Worm (Caenorhabditis elegans) whole organism, L1 larva: ENCODE results near the gene dhps-1.

ENCODE experiments used
- C04F5.9 ChIP-seq: sonication (generic microtip); optimal IDR thresholded peaks from 2 replicates; lab custom pipeline; 2016; ENCODE audit warnings: missing genetic modification characterization, missing compliant biosample characterization
- C16A3.4 ChIP-seq: fragments of 150-350 bp; optimal IDR thresholded peaks from 2 replicates; lab custom pipeline; 2014; ENCODE audit warnings: missing biosample characterization, missing genetic modification characterization
- alr-1 ChIP-seq: fragments of 200-800 bp; sonication (Bioruptor generic); optimal IDR thresholded peaks from 2 replicates; lab custom pipeline; 2018; ENCODE audit warnings: borderline replicate concordance, mild to moderate bottlenecking, missing genetic modification characterization, missing compliant biosample characterization
- aly-2 ChIP-seq: fragments of 150-350 bp; optimal IDR thresholded peaks from 2 replicates; lab custom pipeline; 2014; ENCODE audit warnings: missing biosample characterization, missing genetic modification characterization
- ama-1 ChIP-seq: fragments of 150-350 bp; optimal IDR thresholded peaks from 2 replicates; lab custom pipeline; 2014
- blmp-1 ChIP-seq: fragments of 150-350 bp; optimal IDR thresholded peaks from 2 replicates; lab custom pipeline; 2014; ENCODE audit warnings: missing biosample characterization, missing genetic modification characterization
- ceh-90 ChIP-seq: sonication (generic microtip); optimal IDR thresholded peaks from 2 replicates; lab custom pipeline; 2016; ENCODE audit warnings: missing genetic modification characterization, missing compliant biosample characterization
- dpl-1 ChIP-seq, 3 experiments: fragments of 150-350 bp in 2 of 3; sonication (generic microtip) in 1 of 3; optimal IDR thresholded peaks; 2 replicates each; lab custom pipeline; 2014 to 2017; ENCODE audit warnings: missing biosample characterization in 3 of 3, missing genetic modification characterization in 3 of 3, missing genetic modification reagents in 3 of 3
- dsc-1 ChIP-seq: sonication (generic microtip); optimal IDR thresholded peaks from 2 replicates; lab custom pipeline; 2016; ENCODE audit warnings: mild to moderate bottlenecking, missing genetic modification characterization, missing compliant biosample characterization
- efl-1 ChIP-seq, 4 experiments: fragments of 150-350 bp; optimal IDR thresholded peaks in 3 of 4; peaks in 1 of 4; 1 replicate in 1 of 4; 2 replicates in 3 of 4; lab custom pipeline; 2014; ENCODE audit warnings: missing biosample characterization in 2 of 4, missing genetic modification characterization in 2 of 4, missing genetic modification reagents in 2 of 4
- efl-3 ChIP-seq: fragments of 200-800 bp; sonication (Bioruptor generic); optimal IDR thresholded peaks from 2 replicates; lab custom pipeline; 2018; ENCODE audit warnings: mild to moderate bottlenecking, missing genetic modification characterization, missing compliant biosample characterization
- egl-27 ChIP-seq, 2 experiments: fragments of 150-350 bp in 1 of 2; sonication (generic microtip); optimal IDR thresholded peaks; 3 replicates each; lab custom pipeline; 2017 to 2018; ENCODE audit warnings: missing biosample characterization in 2 of 2, missing genetic modification characterization in 2 of 2, missing genetic modification reagents in 2 of 2
- elt-3 ChIP-seq, 6 experiments: fragments of 150-350 bp in 1 of 6; sonication (generic microtip); optimal IDR thresholded peaks; 2 replicates each; lab custom pipeline; 2017 to 2018; ENCODE audit warnings: missing biosample characterization in 6 of 6, missing genetic modification characterization in 6 of 6, inconsistent platforms in 1 of 6
- ets-5 ChIP-seq: fragments of 200-800 bp; sonication (Bioruptor generic); IDR thresholded peaks from 2 replicates; pipeline ENCODE4 v1.3.6; 2022; ENCODE audit warnings: missing genetic modification characterization, missing compliant biosample characterization
- fkh-10 ChIP-seq: sonication (generic microtip); optimal IDR thresholded peaks from 2 replicates; lab custom pipeline; 2017; ENCODE audit warnings: missing biosample characterization, missing genetic modification reagents, missing genetic modification characterization
- fkh-4 ChIP-seq: sonication (generic microtip); optimal IDR thresholded peaks from 2 replicates; lab custom pipeline; 2016; ENCODE audit warnings: missing compliant biosample characterization, missing genetic modification characterization, borderline replicate concordance
- hlh-17 ChIP-seq: fragments of 200-800 bp; sonication (Bioruptor generic); optimal IDR thresholded peaks from 2 replicates; lab custom pipeline; 2018; ENCODE audit warnings: missing genetic modification characterization, mild to moderate bottlenecking, missing compliant biosample characterization, moderate library complexity, borderline replicate concordance
- irx-1 ChIP-seq: sonication (generic microtip); optimal IDR thresholded peaks from 2 replicates; lab custom pipeline; 2016; ENCODE audit warnings: missing genetic modification characterization, missing compliant biosample characterization
- isw-1 ChIP-seq: fragments of 200-800 bp; sonication (Bioruptor generic); IDR thresholded peaks from 2 replicates; pipeline ENCODE4 v1.3.6; 2022; ENCODE audit warnings: missing genetic modification characterization, missing compliant biosample characterization
- lin-13 ChIP-seq: fragments of 150-350 bp; optimal IDR thresholded peaks from 2 replicates; lab custom pipeline; 2014; ENCODE audit warnings: missing biosample characterization, missing genetic modification reagents, missing genetic modification characterization
- lin-15B ChIP-seq: fragments of 150-350 bp; sonication (generic microtip); optimal IDR thresholded peaks from 3 replicates; lab custom pipeline; 2014; ENCODE audit warnings: missing biosample characterization, missing genetic modification characterization
- lin-35 ChIP-seq, 2 experiments: fragments of 150-350 bp; optimal IDR thresholded peaks; 2 replicates each; lab custom pipeline; 2014; ENCODE audit warnings: missing biosample characterization in 2 of 2, missing genetic modification characterization in 2 of 2, missing genetic modification reagents in 2 of 2
- lin-39 ChIP-seq: fragments of 150-350 bp; optimal IDR thresholded peaks from 2 replicates; lab custom pipeline; 2014; ENCODE audit warnings: missing biosample characterization, missing genetic modification reagents, missing genetic modification characterization
- lir-3 ChIP-seq: sonication (generic microtip); optimal IDR thresholded peaks from 2 replicates; lab custom pipeline; 2016; ENCODE audit warnings: mild to moderate bottlenecking, missing genetic modification characterization, moderate library complexity, missing compliant biosample characterization; ENCODE audit not compliant: poor library complexity
- lsy-2 ChIP-seq, 2 experiments: fragments of 150-350 bp; optimal IDR thresholded peaks; 2 replicates each; lab custom pipeline; 2014; ENCODE audit warnings: missing biosample characterization in 2 of 2, missing genetic modification characterization in 2 of 2
- mdl-1 ChIP-seq, 2 experiments: fragments of 150-350 bp; optimal IDR thresholded peaks; 2 replicates each; lab custom pipeline; 2014 to 2017; ENCODE audit warnings: missing biosample characterization in 2 of 2, missing genetic modification characterization in 2 of 2, inconsistent platforms in 1 of 2
- nhr-19 ChIP-seq: fragments of 200-800 bp; sonication (Bioruptor generic); conservative IDR thresholded peaks from 2 replicates; pipeline ENCODE4 v1.3.6; 2022; ENCODE audit warnings: missing genetic modification characterization, missing compliant biosample characterization
- nhr-20 ChIP-seq: sonication (generic microtip); optimal IDR thresholded peaks from 2 replicates; lab custom pipeline; 2016; ENCODE audit warnings: mild to moderate bottlenecking, missing genetic modification characterization, missing compliant biosample characterization
- nhr-71 ChIP-seq: sonication (generic microtip); optimal IDR thresholded peaks from 2 replicates; lab custom pipeline; 2016; ENCODE audit warnings: mild to moderate bottlenecking, missing genetic modification characterization, moderate library complexity, missing compliant biosample characterization
- nhr-77 ChIP-seq: fragments of 150-350 bp; optimal IDR thresholded peaks from 2 replicates; lab custom pipeline; 2014; ENCODE audit warnings: missing biosample characterization, missing genetic modification characterization
- nhr-84 ChIP-seq: sonication (generic microtip); optimal IDR thresholded peaks from 2 replicates; lab custom pipeline; 2017; ENCODE audit warnings: missing biosample characterization, missing genetic modification characterization
- nhr-85 ChIP-seq: sonication (generic microtip); peaks from one replicate; lab custom pipeline; 2016; ENCODE audit warnings: missing genetic modification characterization, inconsistent platforms, missing compliant biosample characterization
- pax-3 ChIP-seq: fragments of 200-800 bp; sonication (Bioruptor generic); optimal IDR thresholded peaks from 2 replicates; lab custom pipeline; 2018; ENCODE audit warnings: mild to moderate bottlenecking, missing genetic modification characterization, moderate library complexity, missing compliant biosample characterization
- rnt-1 ChIP-seq: sonication (generic microtip); optimal IDR thresholded peaks from 2 replicates; lab custom pipeline; 2016; ENCODE audit warnings: mild to moderate bottlenecking, missing genetic modification characterization, moderate library complexity, missing compliant biosample characterization
- skn-1 ChIP-seq: fragments of 150-350 bp; optimal IDR thresholded peaks from 2 replicates; lab custom pipeline; 2014; ENCODE audit warnings: missing biosample characterization, missing genetic modification characterization
- snpc-4 ChIP-seq: fragments of 150-350 bp; optimal IDR thresholded peaks from 2 replicates; lab custom pipeline; 2014; ENCODE audit warnings: missing biosample characterization, missing genetic modification characterization
- snu-23 ChIP-seq: sonication (generic microtip); optimal IDR thresholded peaks from 2 replicates; lab custom pipeline; 2016; ENCODE audit warnings: missing genetic modification characterization, missing compliant biosample characterization
- swsn-7 ChIP-seq: sonication (generic microtip); optimal IDR thresholded peaks from 2 replicates; lab custom pipeline; 2016; ENCODE audit warnings: missing genetic modification characterization, missing compliant biosample characterization
- tbx-2 ChIP-seq: sonication (generic microtip); optimal IDR thresholded peaks from 2 replicates; lab custom pipeline; 2016; ENCODE audit warnings: missing genetic modification characterization, missing compliant biosample characterization
- tlp-1 ChIP-seq: fragments of 150-350 bp; optimal IDR thresholded peaks from 2 replicates; lab custom pipeline; 2014; ENCODE audit warnings: missing biosample characterization, missing genetic modification characterization
- unc-86 ChIP-seq: sonication (generic microtip); optimal IDR thresholded peaks from 2 replicates; lab custom pipeline; 2016; ENCODE audit warnings: missing genetic modification characterization, missing compliant biosample characterization
- unc-98 ChIP-seq: fragments of 200-800 bp; sonication (Bioruptor generic); IDR thresholded peaks from 2 replicates; pipeline ENCODE4 v1.3.6; 2022; ENCODE audit warnings: missing genetic modification characterization, missing compliant biosample characterization
- vab-15 ChIP-seq: sonication (generic microtip); optimal IDR thresholded peaks from 2 replicates; lab custom pipeline; 2017; ENCODE audit warnings: missing genotype, mild to moderate bottlenecking, missing genetic modification characterization, missing compliant biosample characterization
- zip-4 ChIP-seq: fragments of 200-800 bp; sonication (Bioruptor generic); optimal IDR thresholded peaks from 2 replicates; lab custom pipeline; 2018; ENCODE audit warnings: mild to moderate bottlenecking, missing genetic modification characterization, moderate library complexity, missing compliant biosample characterization
- ztf-4 ChIP-seq: fragments of 150-350 bp; optimal IDR thresholded peaks from 2 replicates; lab custom pipeline; 2014; ENCODE audit warnings: missing biosample characterization, missing genetic modification characterization

The dhps-1 gene

ce11 chrII:12040167-12040566 lies 47.4 kb downstream of the dhps-1 start (continued):
- TF ChIP-seq ets-5: no peak

- TF ChIP-seq rnt-1 (tag; lab: Kevin White, UChicago) (no peak), unc-98 (GFP tag; lab: Robert Waterston, UW) (no peak), efl-1 (optimal IDR thresholded peaks at IDR 0.05; lab: Kevin White, UChicago) (no peak), efl-1 (GFP tag; optimal IDR thresholded peaks at IDR 0.05 in 1 of 2; lab: Kevin White, UChicago) (peak in 1 of 2 experiments; percentile 5), nhr-71 (tag; lab: Kevin White, UChicago) (peak; percentile 1), dsc-1 (tag; lab: Kevin White, UChicago) (peak; percentile 33)
- TF ChIP-seq, all 84 proteins: peak for 3
Observed at ce11 chrII:12041116-12041515, 48.3 kb downstream of the dhps-1 start.

- peak; percentile 57 for TF ChIP-seq nhr-19 (GFP tag; lab: Robert Waterston, UW)
- TF ChIP-seq aly-2 (tag; lab: Kevin White, UChicago): no peak
- TF ChIP-seq efl-1 (optimal IDR thresholded peaks at IDR 0.05; lab: Kevin White, UChicago): peak; percentile 56 to 62
- peak; percentile 48 to 93 for TF ChIP-seq efl-1 (GFP tag; optimal IDR thresholded peaks at IDR 0.05 in 1 of 2; lab: Kevin White, UChicago)
- TF ChIP-seq irx-1: peak; percentile 53
- peak; percentile 44 for TF ChIP-seq C16A3.4
- TF ChIP-seq lir-3: peak; percentile 50
- peak; percentile 30 to 64 for TF ChIP-seq lsy-2 (tag; optimal IDR thresholded peaks at IDR 0.05; lab: Kevin White, UChicago)
- no peak for TF ChIP-seq tlp-1 (tag; lab: Kevin White, UChicago)
- TF ChIP-seq ama-1 (lab: Kevin White, UChicago): no peak
- TF ChIP-seq snu-23 (GFP tag; lab: Kevin White, UChicago): peak; percentile 75
- TF ChIP-seq nhr-84: peak; percentile 17
- no peak for TF ChIP-seq fkh-4 (tag; lab: Kevin White, UChicago)
- TF ChIP-seq unc-86 (tag; lab: Kevin White, UChicago): peak; percentile 71
- peak; percentile 50 for TF ChIP-seq lin-13 (GFP tag; lab: Kevin White, UChicago)
- TF ChIP-seq ztf-4: no peak
- peak; percentile 58 for TF ChIP-seq ceh-90 (tag; lab: Kevin White, UChicago)
- TF ChIP-seq unc-98 (GFP tag; lab: Robert Waterston, UW): peak; percentile 77
- TF ChIP-seq egl-27 (tag; optimal IDR thresholded peaks at IDR 0.05; lab: Kevin White, UChicago): no peak
- TF ChIP-seq vab-15 (tag; lab: Kevin White, UChicago): peak; percentile 11
- peak; percentile 65 for TF ChIP-seq zip-4 (GFP tag; lab: Kevin White, UChicago)
- peak; percentile 9 for TF ChIP-seq lin-39
- TF ChIP-seq rnt-1 (tag; lab: Kevin White, UChicago): peak; percentile 80
- TF ChIP-seq dpl-1 (GFP tag; optimal IDR thresholded peaks at IDR 0.05; lab: Kevin White, UChicago): peak; percentile 16 to 46 (median 39)
- peak; percentile 64 for TF ChIP-seq blmp-1 (tag; lab: Kevin White, UChicago)
- TF ChIP-seq nhr-71 (tag; lab: Kevin White, UChicago): peak; percentile 73
- peak; percentile 41 for TF ChIP-seq lin-15B (tag; lab: Kevin White, UChicago)
- peak; percentile 61 for TF ChIP-seq tbx-2 (tag; lab: Kevin White, UChicago)
- TF ChIP-seq nhr-77 (tag; lab: Kevin White, UChicago): peak; percentile 29
- peak in 2 of 6 experiments; percentile 79 to 82 for TF ChIP-seq elt-3 (tag; optimal IDR thresholded peaks at IDR 0.05; lab: Kevin White, UChicago)
- peak; percentile 65 for TF ChIP-seq isw-1
- peak; percentile 38 for TF ChIP-seq fkh-10 (GFP tag; lab: Kevin White, UChicago)
- TF ChIP-seq efl-3 (GFP tag; lab: Kevin White, UChicago): no peak
- peak; percentile 91 for TF ChIP-seq nhr-85 (tag; lab: Kevin White, UChicago)
- peak; percentile 25 for TF ChIP-seq dsc-1 (tag; lab: Kevin White, UChicago)
- TF ChIP-seq swsn-7 (tag; lab: Kevin White, UChicago): peak; percentile 51
- TF ChIP-seq snpc-4: no peak
- peak; percentile 54 for TF ChIP-seq nhr-20 (tag; lab: Kevin White, UChicago)
- TF ChIP-seq mdl-1 (tag; optimal IDR thresholded peaks at IDR 0.05; lab: Kevin White, UChicago): peak in 1 of 2 experiments; percentile 57
- TF ChIP-seq hlh-17: no peak
- peak; percentile 64 for TF ChIP-seq lin-35 (GFP tag; optimal IDR thresholded peaks at IDR 0.05; lab: Kevin White, UChicago)
- no peak for TF ChIP-seq C04F5.9 (tag; lab: Kevin White, UChicago)
- peak; percentile 80 for TF ChIP-seq pax-3 (tag; lab: Kevin White, UChicago)
- TF ChIP-seq skn-1 (tag; lab: Kevin White, UChicago): peak; percentile 63
- TF ChIP-seq alr-1 (tag; lab: Kevin White, UChicago): no peak
Observed at ce11 chrII:12042108-12042960, 49.5 kb downstream of the dhps-1 start, which contains the start of gene ippk-1. TSS of gene ippk-1 (plus strand) at chrII:12042910.
